Worm (Caenorhabditis elegans) whole organism, L3 larva: ENCODE measurements around the gene F37B12.1.
A peak's percentile ranks its signal among the peaks of the same experiment; 100 is the strongest.

ENCODE experiments used
- ama-1 ChIP-seq: fragments of 150-350 bp; optimal IDR thresholded peaks from 2 replicates; lab custom pipeline; 2018
- ceh-28 ChIP-seq: fragments of 150-350 bp; optimal IDR thresholded peaks from 2 replicates; lab custom pipeline; 2014; ENCODE audit warnings: missing biosample characterization, missing genetic modification reagents, missing genetic modification characterization
- ceh-82 ChIP-seq: fragments of 150-350 bp; optimal IDR thresholded peaks from 2 replicates; lab custom pipeline; 2014; ENCODE audit warnings: missing biosample characterization, missing genetic modification characterization
- egl-27 ChIP-seq: sonication (generic microtip); optimal IDR thresholded peaks from 4 replicates; lab custom pipeline; 2017; ENCODE audit warnings: missing biosample characterization, missing genetic modification reagents, missing genetic modification characterization
- egl-5 ChIP-seq: fragments of 150-350 bp; optimal IDR thresholded peaks from 2 replicates; lab custom pipeline; 2017; ENCODE audit warnings: missing biosample characterization, missing genetic modification reagents, missing genetic modification characterization, inconsistent platforms
- lin-15B ChIP-seq: fragments of 150-350 bp; optimal IDR thresholded peaks from 2 replicates; lab custom pipeline; 2014; ENCODE audit warnings: missing biosample characterization, missing genetic modification characterization
- lin-39 ChIP-seq: fragments of 150-350 bp; optimal IDR thresholded peaks from 2 replicates; lab custom pipeline; 2018; ENCODE audit warnings: missing biosample characterization, missing genetic modification reagents, missing genetic modification characterization
- nfya-1 ChIP-seq: sonication (generic microtip); optimal IDR thresholded peaks from 2 replicates; lab custom pipeline; 2017; ENCODE audit warnings: missing genetic modification characterization, mild to moderate bottlenecking, missing compliant biosample characterization, antibody characterized with exemption, moderate library complexity; ENCODE audit not compliant: insufficient read depth
- nhr-25 ChIP-seq: sonication (generic microtip); optimal IDR thresholded peaks from 2 replicates; lab custom pipeline; 2017; ENCODE audit warnings: missing biosample characterization, missing genetic modification characterization
- nhr-28 ChIP-seq: fragments of 150-350 bp; optimal IDR thresholded peaks from 2 replicates; lab custom pipeline; 2014; ENCODE audit warnings: missing biosample characterization, missing genetic modification characterization
- pha-4 ChIP-seq: fragments of 150-350 bp; optimal IDR thresholded peaks from 2 replicates; lab custom pipeline; 2014; ENCODE audit warnings: missing biosample characterization, missing genetic modification reagents, missing genetic modification characterization
- pqm-1 ChIP-seq: fragments of 150-350 bp; optimal IDR thresholded peaks from 2 replicates; lab custom pipeline; 2017; ENCODE audit warnings: missing biosample characterization, missing genetic modification characterization, inconsistent platforms
- snpc-4 ChIP-seq: fragments of 150-350 bp; optimal IDR thresholded peaks from 2 replicates; lab custom pipeline; 2014; ENCODE audit warnings: missing biosample characterization, missing genetic modification characterization
- unc-62 ChIP-seq: fragments of 150-350 bp; sonication (generic microtip); optimal IDR thresholded peaks from 4 replicates; lab custom pipeline; 2014; ENCODE audit warnings: missing biosample characterization, missing genetic modification reagents, missing genetic modification characterization

DNA sequence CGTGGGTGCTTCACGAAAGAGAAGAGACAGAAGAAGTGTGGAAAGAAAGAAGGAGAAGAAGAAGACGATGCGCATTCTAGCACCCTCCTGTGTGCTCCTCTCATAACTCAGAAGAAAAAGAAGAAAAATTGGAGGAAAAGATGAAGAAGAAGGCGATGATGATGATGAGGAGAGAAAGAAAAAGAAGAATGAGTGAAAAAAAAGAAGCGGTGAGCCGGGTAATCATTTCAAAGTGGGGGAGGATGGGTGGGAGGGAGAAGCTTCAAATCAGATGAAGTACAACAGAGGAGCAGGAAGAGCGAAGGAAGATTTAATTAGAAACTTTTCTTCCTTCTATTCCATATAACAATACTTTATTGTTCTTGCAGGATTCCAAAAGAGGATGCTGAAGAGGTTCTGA lies 18.4 kb downstream of the F37B12.1 start:
- TF ChIP-seq unc-62 (GFP tag; lab: Kevin White, UChicago) (no peak), pha-4 (tag; lab: Kevin White, UChicago) (no peak), nhr-28 (tag; lab: Kevin White, UChicago) (no peak), ceh-28 (no peak), pqm-1 (tag; lab: Kevin White, UChicago) (no peak), lin-15B (no peak), snpc-4 (tag; lab: Kevin White, UChicago) (no peak), lin-39 (no peak), nfya-1 (tag; lab: Kevin White, UChicago) (peak; percentile 5), egl-27 (no peak), ceh-82 (no peak), nhr-25 (tag; lab: Kevin White, UChicago) (no peak), egl-5 (tag; lab: Kevin White, UChicago) (no peak), ama-1 (lab: Kevin White, UChicago) (no peak)
